Fruit fly (Drosophila melanogaster) whole organism, wandering third instar larva: ENCODE measurements around the gene CG10874.
A peak's percentile ranks its signal among the peaks of the same experiment; 100 is the strongest.

ENCODE experiments used
- Abd-B ChIP-seq: fragments of >200 bp; optimal IDR thresholded peaks from 2 replicates; lab custom pipeline; 2017; ENCODE audit warnings: missing biosample characterization, missing genetic modification characterization
- CG32264 ChIP-seq: fragments of 200-800 bp; sonication (Bioruptor generic); optimal IDR thresholded peaks from 2 replicates; lab custom pipeline; 2016; ENCODE audit warnings: missing biosample characterization, missing genetic modification characterization
- CrebA ChIP-seq: fragments of 200-800 bp; sonication (Bioruptor generic); optimal IDR thresholded peaks from 2 replicates; lab custom pipeline; 2016; ENCODE audit warnings: missing biosample characterization, mild to moderate bottlenecking, missing genetic modification characterization, borderline replicate concordance
- Dfd ChIP-seq: fragments of >200 bp; optimal IDR thresholded peaks from 2 replicates; lab custom pipeline; 2017; ENCODE audit warnings: missing biosample characterization, missing genetic modification characterization
- Dif ChIP-seq: fragments of 200-275, 200-300 bp; sonication (Bioruptor generic); optimal IDR thresholded peaks from 2 replicates; lab custom pipeline; 2018; ENCODE audit warnings: missing biosample characterization, missing genetic modification characterization; ENCODE audit not compliant: partially characterized antibody
- GATAd ChIP-seq: sonication (Bioruptor generic); optimal IDR thresholded peaks from 2 replicates; lab custom pipeline; 2016; ENCODE audit warnings: missing biosample characterization, missing genetic modification characterization
- HLH106 ChIP-seq: fragments of 200-800 bp; optimal IDR thresholded peaks from 3 replicates; lab custom pipeline; 2019; ENCODE audit warnings: missing biosample characterization, mild to moderate bottlenecking, missing genetic modification characterization, moderate library complexity
- Hnf4 ChIP-seq: fragments of 200-800 bp; sonication (Bioruptor generic); optimal IDR thresholded peaks from 2 replicates; lab custom pipeline; 2016; ENCODE audit warnings: missing biosample characterization, mild to moderate bottlenecking, missing genetic modification characterization
- Hr78 ChIP-seq: fragments of >200 bp; optimal IDR thresholded peaks from 2 replicates; lab custom pipeline; 2017; ENCODE audit warnings: missing biosample characterization, missing genetic modification characterization
- Hr83 ChIP-seq: fragments of 200-300 bp; sonication (Bioruptor generic); optimal IDR thresholded peaks from 2 replicates; lab custom pipeline; 2016; ENCODE audit warnings: missing biosample characterization, mild to moderate bottlenecking, missing genetic modification characterization, moderate library complexity; ENCODE audit not compliant: poor library complexity, severe bottlenecking
- Jra ChIP-seq: sonication (Bioruptor generic); optimal IDR thresholded peaks from 2 replicates; lab custom pipeline; 2016; ENCODE audit warnings: missing biosample characterization, missing genetic modification characterization
- Myc ChIP-seq: fragments of >200 bp; optimal IDR thresholded peaks from 2 replicates; lab custom pipeline; 2017
- N ChIP-seq: fragments of >200 bp; optimal IDR thresholded peaks from 2 replicates; lab custom pipeline; 2018; ENCODE audit warnings: missing biosample characterization, missing external identifiers, missing genetic modification characterization
- OdsH ChIP-seq: fragments of 200-800 bp; sonication (Bioruptor generic); optimal IDR thresholded peaks from 2 replicates; lab custom pipeline; 2016; ENCODE audit warnings: missing biosample characterization, mild to moderate bottlenecking, missing genetic modification characterization
- Rel ChIP-seq, 2 experiments: fragments of 200-800 bp; sonication (Bioruptor generic) in 1 of 2; optimal IDR thresholded peaks; 2 replicates in 1 of 2; 3 replicates in 1 of 2; lab custom pipeline; 2016 to 2019; ENCODE audit warnings: mild to moderate bottlenecking in 2 of 2, missing biosample characterization in 2 of 2, missing genetic modification characterization in 2 of 2, moderate library complexity in 1 of 2
- Sp1 ChIP-seq: fragments of 200-800 bp; sonication (Bioruptor generic); optimal IDR thresholded peaks from 3 replicates; lab custom pipeline; 2019; ENCODE audit warnings: missing biosample characterization, mild to moderate bottlenecking, missing genetic modification characterization, moderate library complexity
- Vsx2 ChIP-seq: fragments of 200-300, 225-300 bp; sonication (Bioruptor generic); optimal IDR thresholded peaks from 2 replicates; lab custom pipeline; 2018; ENCODE audit warnings: missing biosample characterization, missing genetic modification characterization; ENCODE audit not compliant: partially characterized antibody
- br ChIP-seq: fragments of 200-800 bp; sonication (Bioruptor generic); optimal IDR thresholded peaks from 2 replicates; lab custom pipeline; 2016; ENCODE audit warnings: missing biosample characterization, missing genetic modification characterization
- brk ChIP-seq: fragments of 200-800 bp; sonication (Bioruptor generic); optimal IDR thresholded peaks from 2 replicates; lab custom pipeline; 2016; ENCODE audit warnings: missing biosample characterization, mild to moderate bottlenecking, missing genetic modification characterization
- dl ChIP-seq, 2 experiments: fragments of 175-275, 200-275 bp in 1 of 2; fragments of 200-275 bp in 1 of 2; sonication (Bioruptor generic); optimal IDR thresholded peaks; lab custom pipeline; 2018; ENCODE audit warnings: mild to moderate bottlenecking in 2 of 2, missing biosample characterization in 2 of 2, missing genetic modification characterization in 2 of 2, moderate library complexity in 2 of 2; ENCODE audit not compliant: partially characterized antibody in 2 of 2, insufficient read depth in 1 of 2
- dmrt93B ChIP-seq: fragments of 200-800 bp; sonication (Bioruptor generic); optimal IDR thresholded peaks from 2 replicates; lab custom pipeline; 2018; ENCODE audit warnings: missing biosample characterization, mild to moderate bottlenecking, missing genetic modification characterization
- dsf ChIP-seq: sonication (Bioruptor generic); optimal IDR thresholded peaks from 2 replicates; lab custom pipeline; 2016; ENCODE audit warnings: missing biosample characterization, missing genetic modification characterization, borderline replicate concordance
- ey ChIP-seq: fragments of 200-800 bp; sonication (Bioruptor generic); optimal IDR thresholded peaks from 2 replicates; lab custom pipeline; 2016; ENCODE audit warnings: missing biosample characterization, missing genetic modification characterization
- foxo ChIP-seq, 2 experiments: fragments of 200-800 bp; sonication (Bioruptor generic); optimal IDR thresholded peaks; 2 replicates in 1 of 2; 3 replicates in 1 of 2; lab custom pipeline; 2016 to 2017; ENCODE audit warnings: missing biosample characterization in 2 of 2, missing genetic modification characterization in 2 of 2
- fru ChIP-seq: fragments of 200-800 bp; sonication (Bioruptor generic); optimal IDR thresholded peaks from 3 replicates; lab custom pipeline; 2016; ENCODE audit warnings: missing biosample characterization, mild to moderate bottlenecking, missing genetic modification characterization
- h ChIP-seq: fragments of 200-800 bp; sonication (Bioruptor generic); optimal IDR thresholded peaks from 3 replicates; lab custom pipeline; 2016; ENCODE audit warnings: missing biosample characterization, mild to moderate bottlenecking, missing genetic modification characterization
- jim ChIP-seq: fragments of 175-275, 200-325 bp; sonication (Bioruptor generic); optimal IDR thresholded peaks from 2 replicates; lab custom pipeline; 2016; ENCODE audit warnings: missing biosample characterization, mild to moderate bottlenecking, missing genetic modification characterization
- lola ChIP-seq: fragments of >200 bp; optimal IDR thresholded peaks from 2 replicates; lab custom pipeline; 2017; ENCODE audit warnings: missing biosample characterization, missing genetic modification characterization
- pan ChIP-seq: fragments of >200 bp; optimal IDR thresholded peaks from 2 replicates; lab custom pipeline; 2017
- psq ChIP-seq: fragments of 200-800 bp; sonication (Bioruptor generic); optimal IDR thresholded peaks from 3 replicates; lab custom pipeline; 2017; ENCODE audit warnings: missing biosample characterization, mild to moderate bottlenecking, missing genetic modification characterization, moderate library complexity
- rgr ChIP-seq: fragments of 200-800 bp; sonication (Bioruptor generic); optimal IDR thresholded peaks from 3 replicates; lab custom pipeline; 2016; ENCODE audit warnings: missing biosample characterization, mild to moderate bottlenecking, missing genetic modification characterization
- sage ChIP-seq: fragments of 200-800 bp; sonication (Bioruptor generic); optimal IDR thresholded peaks from 2 replicates; lab custom pipeline; 2016; ENCODE audit warnings: missing biosample characterization, mild to moderate bottlenecking, missing genetic modification characterization
- tai ChIP-seq: sonication (Bioruptor generic); optimal IDR thresholded peaks from 2 replicates; lab custom pipeline; 2016; ENCODE audit warnings: missing biosample characterization, missing genetic modification characterization
- usp ChIP-seq: fragments of >200 bp; optimal IDR thresholded peaks from 2 replicates; lab custom pipeline; 2017; ENCODE audit warnings: missing biosample characterization, missing genetic modification characterization
- woc ChIP-seq: sonication (Bioruptor generic); optimal IDR thresholded peaks from 2 replicates; lab custom pipeline; 2016; ENCODE audit warnings: missing biosample characterization, mild to moderate bottlenecking, missing genetic modification characterization

The CG10874 gene

DNA sequence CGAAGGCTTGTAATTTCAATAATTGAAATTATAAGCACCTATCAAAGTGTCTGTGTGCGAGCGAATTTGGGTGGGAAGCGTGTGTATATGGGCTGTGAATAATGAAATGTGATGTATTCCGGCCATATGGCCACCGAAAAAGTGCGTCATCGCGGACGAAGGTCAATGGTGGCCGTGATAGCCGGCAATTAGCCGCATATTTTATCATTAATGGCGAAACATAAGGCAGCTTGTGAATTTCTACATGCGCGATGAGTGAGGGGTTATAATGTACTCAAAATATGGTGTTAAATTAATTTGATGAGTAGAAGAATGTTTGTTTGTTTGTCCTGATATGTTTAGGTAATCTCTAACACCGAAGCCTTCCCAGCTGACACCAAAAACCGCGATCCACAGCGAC lies 782 bp downstream of the CG10874 start:
- TF ChIP-seq rgr (GFP tag; lab: Kevin White, UChicago): no peak

DNA sequence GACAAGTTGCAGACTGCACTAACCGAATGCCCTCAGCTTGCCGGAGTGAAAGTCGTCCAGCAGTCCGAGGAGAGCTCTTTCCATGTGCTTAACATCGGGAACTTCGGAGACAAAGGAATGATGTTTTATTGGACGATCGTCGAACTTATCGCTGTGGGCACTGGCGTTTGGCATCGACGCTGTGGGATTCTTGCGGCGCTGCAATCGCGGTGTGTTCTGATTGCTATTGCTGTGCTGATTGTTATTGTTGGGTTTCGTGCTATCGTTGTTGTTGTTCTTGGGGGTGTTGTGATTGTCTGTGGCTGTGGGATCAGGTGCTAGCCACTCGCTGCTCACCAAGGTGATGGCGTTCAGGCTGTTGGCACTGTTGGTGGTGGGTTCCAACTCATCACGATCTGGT lies 1.5 kb downstream of the CG10874 start:
- no peak for TF ChIP-seq CrebA (GFP tag; lab: Kevin White, UChicago)
- no peak for TF ChIP-seq GATAd (GFP tag; lab: Kevin White, UChicago)
- TF ChIP-seq Sp1: no peak
- no peak for TF ChIP-seq Rel (GFP tag; optimal IDR thresholded peaks at IDR 0.05; lab: Kevin White, UChicago)
- TF ChIP-seq Rel (tag; optimal IDR thresholded peaks at IDR 0.05; lab: Kevin White, UChicago): peak; percentile 87
- TF ChIP-seq rgr (GFP tag; lab: Kevin White, UChicago): peak; percentile 11
- no peak for TF ChIP-seq usp (GFP tag; lab: Kevin White, UChicago)
- no peak for TF ChIP-seq sage
- TF ChIP-seq h (GFP tag; lab: Kevin White, UChicago): peak; percentile 18
- TF ChIP-seq woc (GFP tag; lab: Kevin White, UChicago): no peak
- TF ChIP-seq, all 38 proteins: peak for 3

DNA sequence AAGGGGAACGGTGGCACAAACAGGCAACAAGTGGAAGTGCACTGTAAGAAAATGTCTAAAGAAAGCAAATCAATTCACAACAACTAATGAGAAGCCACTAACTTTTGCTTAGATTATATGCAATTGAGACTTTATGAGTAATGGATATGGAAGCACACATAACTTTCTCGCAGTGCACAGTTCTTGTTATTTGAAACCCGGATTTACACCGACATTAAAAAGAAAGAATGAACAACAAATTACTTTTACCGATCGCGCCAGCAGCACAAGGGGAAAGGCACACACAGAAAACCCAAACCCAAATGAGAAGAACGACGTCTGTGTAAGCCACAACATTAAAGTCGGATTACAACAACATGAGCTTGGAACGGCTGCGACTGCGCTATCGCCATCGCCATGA lies 3.1 kb downstream of the CG10874 start:
- TF ChIP-seq usp (GFP tag; lab: Kevin White, UChicago): no peak
- peak; percentile 65 for TF ChIP-seq br (GFP tag; lab: Kevin White, UChicago)
- TF ChIP-seq brk (GFP tag; lab: Kevin White, UChicago): no peak
- peak; percentile 62 for TF ChIP-seq rgr (GFP tag; lab: Kevin White, UChicago)
- TF ChIP-seq Myc: no peak
- TF ChIP-seq Hr83 (GFP tag; lab: Kevin White, UChicago): no peak
- peak; percentile 75 for TF ChIP-seq h (GFP tag; lab: Kevin White, UChicago)
- no peak for TF ChIP-seq N (GFP tag; lab: Kevin White, UChicago)
- TF ChIP-seq Sp1: peak; percentile 41
- peak; percentile 45 for TF ChIP-seq Hnf4 (GFP tag; lab: Kevin White, UChicago)
- no peak for TF ChIP-seq sage
- TF ChIP-seq psq: peak; percentile 59
- TF ChIP-seq lola (GFP tag; lab: Kevin White, UChicago): no peak
- peak; percentile 70 for TF ChIP-seq HLH106 (tag; lab: Kevin White, UChicago)
- no peak for TF ChIP-seq Dif (GFP tag; lab: Kevin White, UChicago)
- TF ChIP-seq Rel (GFP tag; optimal IDR thresholded peaks at IDR 0.05; lab: Kevin White, UChicago): no peak
- TF ChIP-seq Rel (tag; optimal IDR thresholded peaks at IDR 0.05; lab: Kevin White, UChicago): no peak
- TF ChIP-seq dmrt93B (GFP tag; lab: Kevin White, UChicago): peak; percentile 48
- TF ChIP-seq CrebA (GFP tag; lab: Kevin White, UChicago): no peak
- no peak for TF ChIP-seq tai
- TF ChIP-seq GATAd (GFP tag; lab: Kevin White, UChicago): no peak
- TF ChIP-seq foxo (GFP tag; optimal IDR thresholded peaks at IDR 0.05; lab: Kevin White, UChicago): peak in 1 of 2 experiments; percentile 73
- TF ChIP-seq dsf: no peak
- no peak for TF ChIP-seq Dfd (GFP tag; lab: Kevin White, UChicago)
- no peak for TF ChIP-seq pan (lab: Kevin White, UChicago)
- peak; percentile 77 for TF ChIP-seq fru (GFP tag; lab: Kevin White, UChicago)
- peak; percentile 32 for TF ChIP-seq woc (GFP tag; lab: Kevin White, UChicago)
- TF ChIP-seq ey (GFP tag; lab: Kevin White, UChicago): peak; percentile 64
- no peak for TF ChIP-seq Abd-B (GFP tag; lab: Kevin White, UChicago)
- peak; percentile 62 for TF ChIP-seq OdsH
- no peak for TF ChIP-seq jim (GFP tag; lab: Kevin White, UChicago)
- TF ChIP-seq Jra (GFP tag; lab: Kevin White, UChicago): no peak
- no peak for TF ChIP-seq Hr78
- TF ChIP-seq CG32264 (GFP tag; lab: Kevin White, UChicago): peak; percentile 37
- TF ChIP-seq Vsx2 (GFP tag; lab: Kevin White, UChicago): no peak
- TF ChIP-seq dl (GFP tag; optimal IDR thresholded peaks at IDR 0.05; lab: Kevin White, UChicago; ENCODE audit: insufficient read depth in 1 of 2, partially characterized antibody in 2 of 2): no peak
